Worm (Caenorhabditis elegans): ENCODE measurements around the gene C34C12.7.

ce11 chrIII:3528342-3528741, 40.2 kb upstream of the C34C12.7 start, which contains the start of gene rpl-37:
- no peak for TF ChIP-seq W03F9.2 (tag; optimal IDR thresholded peaks at IDR 0.05)
- no peak for TF ChIP-seq dao-5 (tag; optimal IDR thresholded peaks at IDR 0.05)
- no peak for TF ChIP-seq him-1 (tag; optimal IDR thresholded peaks at IDR 0.05)

All from whole organism, L4/young adult.